Comparison of ENCODE assay signal across 1 fruit fly cellular context in genomic region chr3L:4070221-4070995, dm6.
TF ChIP-seq lines count a peak whose summit lies in the region.

No protein-coding gene starts in this region.

TF ChIP-seq in whole organism, embryonic, 481 proteins besides CTCF, POLR2A, EP300 and RAD21 (continued from another document and continues in another):
- TF ChIP-seq CG10267 (tag; optimal IDR thresholded peaks at IDR 0.05; lab: Kevin White, UChicago) (peak; percentile 45), vfl (GFP tag; optimal IDR thresholded peaks at IDR 0.05; lab: Kevin White, UChicago) (peak; percentile 58), shn (GFP tag; optimal IDR thresholded peaks at IDR 0.05; lab: Kevin White, UChicago) (peak; percentile 90), repo (GFP tag; optimal IDR thresholded peaks at IDR 0.05; lab: Kevin White, UChicago) (peak; percentile 76), gsb-n (tag; optimal IDR thresholded peaks at IDR 0.05; lab: Kevin White, UChicago) (peak; percentile 71), CG17568 (GFP tag; optimal IDR thresholded peaks at IDR 0.05; lab: Kevin White, UChicago) (no peak), klu (GFP tag; IDR thresholded peaks at IDR 0.05; lab: Robert Waterston, UW) (peak; percentile 79), CG11456 (GFP tag; IDR thresholded peaks at IDR 0.05; lab: Robert Waterston, UW) (peak; percentile 97), Max (GFP tag; optimal IDR thresholded peaks at IDR 0.05; lab: Kevin White, UChicago) (peak; percentile 67), zfh1 (GFP tag; IDR thresholded peaks at IDR 0.05; lab: Robert Waterston, UW) (peak; percentile 89), Dip2 (GFP tag; IDR thresholded peaks at IDR 0.05; lab: Robert Waterston, UW) (peak; percentile 55), Lhr (GFP tag; optimal IDR thresholded peaks at IDR 0.05; lab: Kevin White, UChicago) (peak; percentile 53), CG17385 (GFP tag; optimal IDR thresholded peaks at IDR 0.05; lab: Kevin White, UChicago) (peak; percentile 82), vnd (GFP tag; IDR thresholded peaks at IDR 0.05; lab: Robert Waterston, UW; ENCODE audit: partially characterized antibody) (no peak), sima (GFP tag; optimal IDR thresholded peaks at IDR 0.05; lab: Kevin White, UChicago) (peak; percentile 39), CG4617 (GFP tag; optimal IDR thresholded peaks at IDR 0.05; lab: Kevin White, UChicago; ENCODE audit: borderline replicate concordance) (peak; percentile 31), E2f1 (GFP tag; IDR thresholded peaks at IDR 0.05; lab: Robert Waterston, UW) (peak; percentile 87), rib (GFP tag; IDR thresholded peaks at IDR 0.05; lab: Robert Waterston, UW) (peak; percentile 81), Hr78 (GFP tag; optimal IDR thresholded peaks at IDR 0.05; lab: Kevin White, UChicago) (peak in 1 of 2 experiments; percentile 32), Ets65A (GFP tag; lab: Kevin White, UChicago) (peak; percentile 99), salm (tag; optimal IDR thresholded peaks at IDR 0.05; lab: Kevin White, UChicago) (peak; percentile 72), CG15696 (tag; optimal IDR thresholded peaks at IDR 0.05; lab: Kevin White, UChicago) (peak; percentile 18), ap (GFP tag; IDR thresholded peaks at IDR 0.05; lab: Robert Waterston, UW) (peak; percentile 93), CG6683 (GFP tag; optimal IDR thresholded peaks at IDR 0.05; lab: Kevin White, UChicago) (peak; percentile 6), emc (GFP tag; optimal IDR thresholded peaks at IDR 0.05; lab: Kevin White, UChicago) (peak; percentile 84), H2.0 (GFP tag; IDR thresholded peaks at IDR 0.05; lab: Robert Waterston, UW) (peak; percentile 94), CG10321 (GFP tag; IDR thresholded peaks at IDR 0.05; lab: Robert Waterston, UW) (peak; percentile 77), chif (GFP tag; optimal IDR thresholded peaks at IDR 0.05; lab: Kevin White, UChicago) (peak; percentile 90 to 91), CrebB (tag; optimal IDR thresholded peaks at IDR 0.05; lab: Kevin White, UChicago) (peak; percentile 79), Ada2b (GFP tag; IDR thresholded peaks at IDR 0.05; lab: Robert Waterston, UW) (peak; percentile 95), Doc3 (GFP tag; IDR thresholded peaks at IDR 0.05; lab: Robert Waterston, UW; ENCODE audit: partially characterized antibody) (no peak), Neu2 (GFP tag; optimal IDR thresholded peaks at IDR 0.05; lab: Kevin White, UChicago; ENCODE audit: borderline replicate concordance) (peak; percentile 36), bigmax (GFP tag; optimal IDR thresholded peaks at IDR 0.05; lab: Kevin White, UChicago) (no peak), ems (GFP tag; optimal IDR thresholded peaks at IDR 0.05; lab: Kevin White, UChicago) (peak; percentile 47), usp (GFP tag; optimal IDR thresholded peaks at IDR 0.05; lab: Kevin White, UChicago) (no peak), Trl (optimal IDR thresholded peaks at IDR 0.05; lab: Kevin White, UChicago) (peak in 1 of 2 experiments; percentile 9), Trl (GFP tag; optimal IDR thresholded peaks at IDR 0.05; lab: Kevin White, UChicago) (peak; percentile 71), CG15514 (GFP tag; optimal IDR thresholded peaks at IDR 0.05; lab: Kevin White, UChicago) (peak; percentile 75), CG4328 (GFP tag; optimal IDR thresholded peaks at IDR 0.05; lab: Kevin White, UChicago) (no peak), CG1647 (GFP tag; optimal IDR thresholded peaks at IDR 0.05; lab: Kevin White, UChicago) (peak; percentile 72), CG6254 (GFP tag; optimal IDR thresholded peaks at IDR 0.05; lab: Kevin White, UChicago) (peak; percentile 54), CG9609 (GFP tag; optimal IDR thresholded peaks at IDR 0.05; lab: Kevin White, UChicago) (peak; percentile 90), CG8089 (GFP tag; optimal IDR thresholded peaks at IDR 0.05; lab: Kevin White, UChicago) (peak; percentile 86), BEAF-32 (GFP tag; optimal IDR thresholded peaks at IDR 0.05; lab: Kevin White, UChicago) (no peak), cwo (GFP tag; optimal IDR thresholded peaks at IDR 0.05; lab: Kevin White, UChicago) (peak; percentile 79), exex (tag; optimal IDR thresholded peaks at IDR 0.05; lab: Kevin White, UChicago) (peak; percentile 56), bowl (GFP tag; IDR thresholded peaks at IDR 0.05; lab: Robert Waterston, UW) (peak; percentile 81), CG34376 (GFP tag; optimal IDR thresholded peaks at IDR 0.05; lab: Kevin White, UChicago) (no peak), Kr (GFP tag; optimal IDR thresholded peaks at IDR 0.05; lab: Kevin White, UChicago) (no peak), z (GFP tag; IDR thresholded peaks at IDR 0.05; lab: Robert Waterston, UW) (no peak), CG12659 (GFP tag; optimal IDR thresholded peaks at IDR 0.05; lab: Kevin White, UChicago) (peak; percentile 87), gem (tag; optimal IDR thresholded peaks at IDR 0.05; lab: Kevin White, UChicago) (peak; percentile 90), bbx (GFP tag; IDR thresholded peaks at IDR 0.05; lab: Robert Waterston, UW; ENCODE audit: partially characterized antibody) (no peak), MESR4 (GFP tag; optimal IDR thresholded peaks at IDR 0.05; lab: Kevin White, UChicago) (no peak), CG2202 (tag; optimal IDR thresholded peaks at IDR 0.05; lab: Kevin White, UChicago) (no peak), Antp (GFP tag; optimal IDR thresholded peaks at IDR 0.05; lab: Kevin White, UChicago) (peak; percentile 88), CG31388 (GFP tag; optimal IDR thresholded peaks at IDR 0.05; lab: Kevin White, UChicago) (peak; percentile 53), lilli (GFP tag; optimal IDR thresholded peaks at IDR 0.05; lab: Kevin White, UChicago) (peak; percentile 93), Sox102F (GFP tag; optimal IDR thresholded peaks at IDR 0.05; lab: Kevin White, UChicago) (peak; percentile 94), amos (GFP tag; IDR thresholded peaks at IDR 0.05; lab: Robert Waterston, UW; ENCODE audit: partially characterized antibody) (no peak), CG9215 (GFP tag; IDR thresholded peaks at IDR 0.05; lab: Robert Waterston, UW) (peak; percentile 82), CG42726 (GFP tag; IDR thresholded peaks at IDR 0.05; lab: Robert Waterston, UW; ENCODE audit: partially characterized antibody) (no peak), CG13424 (tag; optimal IDR thresholded peaks at IDR 0.05; lab: Kevin White, UChicago) (peak; percentile 90), Spps (tag; optimal IDR thresholded peaks at IDR 0.05; lab: Kevin White, UChicago) (peak; percentile 45), PHDP (tag; optimal IDR thresholded peaks at IDR 0.05; lab: Kevin White, UChicago) (peak; percentile 88), CG16779 (GFP tag; IDR thresholded peaks at IDR 0.05; lab: Robert Waterston, UW) (peak; percentile 71), CG4282 (GFP tag; optimal IDR thresholded peaks at IDR 0.05; lab: Kevin White, UChicago) (peak; percentile 84), CG12155 (GFP tag; optimal IDR thresholded peaks at IDR 0.05; lab: Kevin White, UChicago) (peak; percentile 80), CG7786 (GFP tag; optimal IDR thresholded peaks at IDR 0.05; lab: Kevin White, UChicago) (peak; percentile 93), Side (GFP tag; optimal IDR thresholded peaks at IDR 0.05; lab: Kevin White, UChicago) (peak; percentile 69), run (tag; optimal IDR thresholded peaks at IDR 0.05; lab: Kevin White, UChicago) (peak; percentile 65), inv (GFP tag; IDR thresholded peaks at IDR 0.05; lab: Robert Waterston, UW; ENCODE audit: partially characterized antibody) (no peak), jumu (GFP tag; optimal IDR thresholded peaks at IDR 0.05; lab: Kevin White, UChicago) (peak; percentile 90), luna (GFP tag; optimal IDR thresholded peaks at IDR 0.05; lab: Kevin White, UChicago) (no peak), her (GFP tag; optimal IDR thresholded peaks at IDR 0.05; lab: Kevin White, UChicago) (peak; percentile 88), CG34422 (GFP tag; IDR thresholded peaks at IDR 0.05; lab: Robert Waterston, UW) (peak; percentile 88), sens-2 (GFP tag; IDR thresholded peaks at IDR 0.05; lab: Robert Waterston, UW) (peak; percentile 88), CG13296 (GFP tag; optimal IDR thresholded peaks at IDR 0.05; lab: Kevin White, UChicago) (peak; percentile 79), tll (GFP tag; optimal IDR thresholded peaks at IDR 0.05; lab: Kevin White, UChicago) (no peak), nerfin-2 (GFP tag; IDR thresholded peaks at IDR 0.05; lab: Robert Waterston, UW; ENCODE audit: partially characterized antibody) (no peak), CG10543 (GFP tag; optimal IDR thresholded peaks at IDR 0.05; lab: Kevin White, UChicago) (peak; percentile 49), ind (GFP tag; optimal IDR thresholded peaks at IDR 0.05; lab: Kevin White, UChicago) (peak; percentile 92), Elba2 (GFP tag; optimal IDR thresholded peaks at IDR 0.05; lab: Kevin White, UChicago) (no peak), CG6854 (GFP tag; optimal IDR thresholded peaks at IDR 0.05; lab: Kevin White, UChicago) (peak; percentile 60), psq (GFP tag; optimal IDR thresholded peaks at IDR 0.05; lab: Kevin White, UChicago) (peak; percentile 41), CG17361 (GFP tag; IDR thresholded peaks at IDR 0.05; lab: Robert Waterston, UW) (peak; percentile 75), Aef1 (GFP tag; IDR thresholded peaks at IDR 0.05; lab: Robert Waterston, UW) (peak; percentile 95), crol (GFP tag; IDR thresholded peaks at IDR 0.05; lab: Robert Waterston, UW) (peak; percentile 88), CG3726 (GFP tag; IDR thresholded peaks at IDR 0.05; lab: Robert Waterston, UW) (peak; percentile 89), en (GFP tag; optimal IDR thresholded peaks at IDR 0.05; lab: Kevin White, UChicago) (peak; percentile 85), Adf1 (GFP tag; IDR thresholded peaks at IDR 0.05; lab: Robert Waterston, UW) (peak; percentile 74), CG1233 (GFP tag; optimal IDR thresholded peaks at IDR 0.05; lab: Kevin White, UChicago) (peak; percentile 69), sens (GFP tag; lab: Kevin White, UChicago) (peak; percentile 92), CG34224 (GFP tag; IDR thresholded peaks at IDR 0.05; lab: Robert Waterston, UW; ENCODE audit: partially characterized antibody) (no peak), CG32772 (GFP tag; IDR thresholded peaks at IDR 0.05; lab: Robert Waterston, UW) (peak; percentile 93), CG8924 (tag; optimal IDR thresholded peaks at IDR 0.05; lab: Kevin White, UChicago) (peak; percentile 81), esg (GFP tag; conservative IDR thresholded peaks at IDR 0.05; lab: Robert Waterston, UW) (peak; percentile 92), gcm2 (GFP tag; optimal IDR thresholded peaks at IDR 0.05; lab: Kevin White, UChicago) (peak; percentile 74), mam (GFP tag; optimal IDR thresholded peaks at IDR 0.05; lab: Kevin White, UChicago) (peak; percentile 85), nmo (GFP tag; optimal IDR thresholded peaks at IDR 0.05; lab: Kevin White, UChicago) (peak; percentile 86), lbe (GFP tag; optimal IDR thresholded peaks at IDR 0.05; lab: Kevin White, UChicago) (peak; percentile 96), Gug (GFP tag; IDR thresholded peaks at IDR 0.05; lab: Robert Waterston, UW) (peak; percentile 92), HmgZ (tag; optimal IDR thresholded peaks at IDR 0.05; lab: Kevin White, UChicago) (peak; percentile 89), Atf6 (GFP tag; IDR thresholded peaks at IDR 0.05; lab: Robert Waterston, UW) (peak; percentile 95), CG13624 (GFP tag; optimal IDR thresholded peaks at IDR 0.05; lab: Kevin White, UChicago) (peak; percentile 94), br (optimal IDR thresholded peaks at IDR 0.05; lab: Kevin White, UChicago) (no peak), Dad (GFP tag; optimal IDR thresholded peaks at IDR 0.05; lab: Kevin White, UChicago) (peak; percentile 76), pita (GFP tag; optimal IDR thresholded peaks at IDR 0.05; lab: Kevin White, UChicago) (no peak), nau (GFP tag; optimal IDR thresholded peaks at IDR 0.05; lab: Kevin White, UChicago) (no peak), fd3F (GFP tag; optimal IDR thresholded peaks at IDR 0.05; lab: Kevin White, UChicago) (peak; percentile 90), zf30C (GFP tag; optimal IDR thresholded peaks at IDR 0.05; lab: Kevin White, UChicago) (no peak), sug (tag; optimal IDR thresholded peaks at IDR 0.05; lab: Kevin White, UChicago) (peak; percentile 56), btn (GFP tag; optimal IDR thresholded peaks at IDR 0.05; lab: Kevin White, UChicago) (peak; percentile 75), mld (GFP tag; IDR thresholded peaks at IDR 0.05; lab: Robert Waterston, UW; ENCODE audit: partially characterized antibody) (no peak), CG12391 (tag; optimal IDR thresholded peaks at IDR 0.05; lab: Kevin White, UChicago) (peak; percentile 77), dan (GFP tag; IDR thresholded peaks at IDR 0.05; lab: Robert Waterston, UW) (no peak), Six4 (GFP tag; optimal IDR thresholded peaks at IDR 0.05; lab: Kevin White, UChicago) (peak; percentile 63), CG8281 (tag; optimal IDR thresholded peaks at IDR 0.05; lab: Kevin White, UChicago) (peak; percentile 62), pros (GFP tag; optimal IDR thresholded peaks at IDR 0.05; lab: Kevin White, UChicago) (no peak), CG18011 (GFP tag; optimal IDR thresholded peaks at IDR 0.05; lab: Kevin White, UChicago) (peak; percentile 68), CG11723 (GFP tag; optimal IDR thresholded peaks at IDR 0.05; lab: Kevin White, UChicago) (peak; percentile 49), CG10274 (GFP tag; optimal IDR thresholded peaks at IDR 0.05; lab: Kevin White, UChicago) (peak; percentile 86), p53 (GFP tag; optimal IDR thresholded peaks at IDR 0.05; lab: Kevin White, UChicago) (peak; percentile 58), ase (GFP tag; IDR thresholded peaks at IDR 0.05; lab: Robert Waterston, UW) (peak; percentile 89), Dip3 (GFP tag; optimal IDR thresholded peaks at IDR 0.05; lab: Kevin White, UChicago) (peak; percentile 95), CG11560 (tag; IDR thresholded peaks at IDR 0.05; lab: Robert Waterston, UW) (peak; percentile 82), Sox100B (GFP tag; optimal IDR thresholded peaks at IDR 0.05; lab: Kevin White, UChicago) (peak; percentile 61), CG7745 (tag; optimal IDR thresholded peaks at IDR 0.05; lab: Kevin White, UChicago) (no peak), org-1 (GFP tag; optimal IDR thresholded peaks at IDR 0.05; lab: Kevin White, UChicago) (peak; percentile 63), CG1529 (GFP tag; optimal IDR thresholded peaks at IDR 0.05; lab: Kevin White, UChicago) (peak; percentile 68), chinmo (GFP tag; IDR thresholded peaks at IDR 0.05; lab: Robert Waterston, UW; ENCODE audit: partially characterized antibody) (no peak), CG1602 (GFP tag; optimal IDR thresholded peaks at IDR 0.05; lab: Kevin White, UChicago) (peak; percentile 72), CG15011 (GFP tag; optimal IDR thresholded peaks at IDR 0.05; lab: Kevin White, UChicago) (peak; percentile 73)
